Fruit fly (Drosophila melanogaster) whole organism, embryonic: Measurements from ENCODE around the gene CG34303.

Experiments
- ATbp ChIP-seq: fragments of 200-800 bp; sonication (Bioruptor generic); optimal IDR thresholded peaks from 2 replicates; lab custom pipeline; 2017; ENCODE audit warnings: missing biosample characterization, mild to moderate bottlenecking, missing genetic modification characterization, missing genetic modification reagents
- Asciz ChIP-seq: fragments of 200-800 bp; sonication (Bioruptor generic); optimal IDR thresholded peaks from 2 replicates; lab custom pipeline; 2017; ENCODE audit warnings: missing biosample characterization, mild to moderate bottlenecking, missing genetic modification characterization, missing genetic modification reagents
- Atf-2 ChIP-seq: fragments of 200-800 bp; sonication (Bioruptor generic); optimal IDR thresholded peaks from 2 replicates; lab custom pipeline; 2016; ENCODE audit warnings: missing biosample characterization, missing genetic modification characterization
- CG10979 ChIP-seq: fragments of 200-800 bp; sonication (Bioruptor generic); optimal IDR thresholded peaks from 2 replicates; lab custom pipeline; 2018; ENCODE audit warnings: missing biosample characterization, mild to moderate bottlenecking, missing genetic modification characterization, moderate library complexity
- CG11398 ChIP-seq: fragments of 200-800 bp; sonication (Bioruptor generic); optimal IDR thresholded peaks from 2 replicates; lab custom pipeline; 2016; ENCODE audit warnings: missing biosample characterization, missing genetic modification characterization
- CG12942 ChIP-seq: fragments of 200-800 bp; sonication (Bioruptor generic); optimal IDR thresholded peaks from 3 replicates; lab custom pipeline; 2016; ENCODE audit warnings: missing biosample characterization, missing genetic modification characterization
- CG15269 ChIP-seq: fragments of 200-800 bp; sonication (Bioruptor generic); optimal IDR thresholded peaks from 2 replicates; lab custom pipeline; 2018; ENCODE audit warnings: missing biosample characterization, mild to moderate bottlenecking, missing genetic modification characterization, moderate library complexity
- CG17829 ChIP-seq: fragments of 200-800 bp; optimal IDR thresholded peaks from 2 replicates; lab custom pipeline; 2019; ENCODE audit warnings: missing biosample characterization, mild to moderate bottlenecking, missing genetic modification characterization, moderate library complexity
- CG1792 ChIP-seq: fragments of 200-800 bp; sonication (Bioruptor generic); optimal IDR thresholded peaks from 2 replicates; lab custom pipeline; 2016; ENCODE audit warnings: missing biosample characterization, missing genetic modification characterization
- CG2199 ChIP-seq: fragments of 200-800 bp; sonication (Bioruptor generic); IDR thresholded peaks from 3 replicates; pipeline ENCODE4 v1.3.6; 2022; ENCODE audit warnings: missing biosample characterization, missing genetic modification characterization
- CG3726 ChIP-seq: fragments of 200-800 bp; sonication (Bioruptor generic); IDR thresholded peaks from 3 replicates; pipeline ENCODE4, ENCODE4 v1.3.6; 2022; ENCODE audit warnings: missing biosample characterization, missing genetic modification characterization
- CG4360 ChIP-seq: fragments of 200-800 bp; sonication (Bioruptor generic); IDR thresholded peaks from 2 replicates; pipeline ENCODE4 v1.3.6; 2022; ENCODE audit warnings: missing biosample characterization, missing genetic modification characterization
- CG43689 ChIP-seq: fragments of 200-800 bp; sonication (Bioruptor generic); IDR thresholded peaks from 2 replicates; pipeline ENCODE4 v1.3.6; 2022; ENCODE audit warnings: missing biosample characterization, missing genetic modification characterization
- CG7928 ChIP-seq: fragments of 200-800 bp; sonication (Bioruptor generic); optimal IDR thresholded peaks from 2 replicates; lab custom pipeline; 2017; ENCODE audit warnings: missing biosample characterization, mild to moderate bottlenecking, missing genetic modification characterization
- CG8089 ChIP-seq: fragments of 200-800 bp; sonication (Bioruptor generic); optimal IDR thresholded peaks from 3 replicates; lab custom pipeline; 2016; ENCODE audit warnings: missing biosample characterization, missing genetic modification characterization
- CG8944 ChIP-seq: fragments of 200-800 bp; sonication (Bioruptor generic); optimal IDR thresholded peaks from 3 replicates; lab custom pipeline; 2016; ENCODE audit warnings: missing biosample characterization, missing genetic modification characterization
- CG9817 ChIP-seq: fragments of 200-800 bp; sonication (Bioruptor generic); optimal IDR thresholded peaks from 2 replicates; lab custom pipeline; 2018; ENCODE audit warnings: missing biosample characterization, mild to moderate bottlenecking, missing genetic modification characterization, moderate library complexity
- D ChIP-seq, 2 experiments: fragments of 200-800 bp in 1 of 2; fragments of >200 bp in 1 of 2; sonication (Bioruptor generic) in 1 of 2; optimal IDR thresholded peaks; 2 replicates in 1 of 2; 3 replicates in 1 of 2; lab custom pipeline; 2017; ENCODE audit warnings: mild to moderate bottlenecking in 1 of 2, missing biosample characterization in 1 of 2, missing genetic modification characterization in 1 of 2, missing genetic modification reagents in 1 of 2
- D19B ChIP-seq: fragments of 200-800 bp; sonication (Bioruptor generic); optimal IDR thresholded peaks from 2 replicates; lab custom pipeline; 2017; ENCODE audit warnings: missing biosample characterization, mild to moderate bottlenecking, missing genetic modification characterization
- Dek ChIP-seq: fragments of 200-800 bp; sonication (Bioruptor generic); optimal IDR thresholded peaks from 3 replicates; lab custom pipeline; 2019; ENCODE audit warnings: missing biosample characterization, mild to moderate bottlenecking, missing genetic modification characterization, moderate library complexity
- Hsf ChIP-seq: fragments of 200-800 bp; sonication (Bioruptor generic); optimal IDR thresholded peaks from 3 replicates; lab custom pipeline; 2016; ENCODE audit warnings: missing biosample characterization, missing genetic modification characterization
- Nf-YB ChIP-seq: fragments of 200-800 bp; sonication (Bioruptor generic); optimal IDR thresholded peaks from 3 replicates; lab custom pipeline; 2019; ENCODE audit warnings: missing biosample characterization, mild to moderate bottlenecking, missing genetic modification characterization, moderate library complexity
- Poxn ChIP-seq: fragments of 200-800 bp; sonication (Bioruptor generic); IDR thresholded peaks from 2 replicates; pipeline ENCODE4 v1.3.6; 2022; ENCODE audit warnings: missing biosample characterization, missing genetic modification characterization
- Spps ChIP-seq: fragments of 200-800 bp; sonication (Bioruptor generic); optimal IDR thresholded peaks from 2 replicates; lab custom pipeline; 2018; ENCODE audit warnings: missing biosample characterization, mild to moderate bottlenecking, missing genetic modification characterization
- Ssrp ChIP-seq: fragments of 200-800 bp; sonication (Bioruptor generic); optimal IDR thresholded peaks from 2 replicates; lab custom pipeline; 2018; ENCODE audit warnings: missing biosample characterization, mild to moderate bottlenecking, missing genetic modification characterization, moderate library complexity
- Tbp ChIP-seq: fragments of >200 bp; optimal IDR thresholded peaks from 2 replicates; lab custom pipeline; 2018; ENCODE audit warnings: missing biosample characterization, missing genetic modification characterization
- ato ChIP-seq: fragments of 200-800 bp; sonication (Bioruptor generic); IDR thresholded peaks from 2 replicates; pipeline ENCODE4 v1.3.6; 2022; ENCODE audit warnings: missing biosample characterization, missing genetic modification characterization; ENCODE audit not compliant: partially characterized antibody
- cad ChIP-seq: fragments of >200 bp; optimal IDR thresholded peaks from 2 replicates; lab custom pipeline; 2017; ENCODE audit warnings: missing biosample characterization, missing genetic modification characterization
- chinmo ChIP-seq: fragments of 200-800 bp; sonication (Bioruptor generic); IDR thresholded peaks from 4 replicates; pipeline ENCODE4 v1.3.6; 2022; ENCODE audit warnings: missing biosample characterization, missing genetic modification characterization; ENCODE audit not compliant: partially characterized antibody
- chm ChIP-seq: fragments of 200-800 bp; sonication (Bioruptor generic); IDR thresholded peaks from 2 replicates; pipeline ENCODE4 v1.3.6; 2022; ENCODE audit warnings: missing biosample characterization, missing genetic modification characterization
- da ChIP-seq: fragments of 200-800 bp; sonication (Bioruptor generic); optimal IDR thresholded peaks from 2 replicates; lab custom pipeline; 2016; ENCODE audit warnings: missing biosample characterization, missing genetic modification characterization
- dati ChIP-seq: fragments of 200-800 bp; sonication (Bioruptor generic); IDR thresholded peaks from 2 replicates; pipeline ENCODE4 v1.3.6; 2022; ENCODE audit warnings: missing biosample characterization, missing genetic modification characterization
- exex ChIP-seq: fragments of 200-800 bp; sonication (Bioruptor generic); optimal IDR thresholded peaks from 4 replicates; lab custom pipeline; 2018; ENCODE audit warnings: missing biosample characterization, mild to moderate bottlenecking, missing genetic modification characterization, moderate library complexity
- fru ChIP-seq: fragments of >200 bp; optimal IDR thresholded peaks from 2 replicates; lab custom pipeline; 2017
- ftz-f1 ChIP-seq: fragments of 200-800 bp; sonication (Bioruptor generic); optimal IDR thresholded peaks from 2 replicates; lab custom pipeline; 2016; ENCODE audit warnings: missing biosample characterization, missing genetic modification characterization
- kah ChIP-seq: fragments of 200-800 bp; sonication (Bioruptor generic); optimal IDR thresholded peaks from 2 replicates; lab custom pipeline; 2018; ENCODE audit warnings: missing biosample characterization, mild to moderate bottlenecking, missing genetic modification characterization
- lbe ChIP-seq: fragments of 200-800 bp; sonication (Bioruptor generic); optimal IDR thresholded peaks from 2 replicates; lab custom pipeline; 2016; ENCODE audit warnings: missing biosample characterization, mild to moderate bottlenecking, missing genetic modification characterization
- ranshi ChIP-seq: fragments of 200-800 bp; sonication (Bioruptor generic); IDR thresholded peaks from 2 replicates; pipeline ENCODE4 v1.3.6; 2022; ENCODE audit warnings: missing biosample characterization, missing genetic modification characterization
- sc ChIP-seq, 3 experiments: fragments of >200 bp in 2 of 3; fragments of 200-800 bp in 1 of 3; sonication (Bioruptor generic) in 1 of 3; optimal IDR thresholded peaks; 2 replicates in 2 of 3; 3 replicates in 1 of 3; lab custom pipeline; 2017; ENCODE audit warnings: mild to moderate bottlenecking in 1 of 3, missing biosample characterization in 1 of 3, missing genetic modification characterization in 1 of 3, missing genetic modification reagents in 1 of 3
- scrt ChIP-seq: fragments of 200-800 bp; sonication (Bioruptor generic); optimal IDR thresholded peaks from 2 replicates; lab custom pipeline; 2018; ENCODE audit warnings: missing biosample characterization, mild to moderate bottlenecking, missing genetic modification characterization, moderate library complexity
- sens ChIP-seq: fragments of 200-800 bp; sonication (Bioruptor generic); peaks from one replicate; lab custom pipeline; 2016; ENCODE audit warnings: missing biosample characterization, missing genetic modification characterization
- sens-2 ChIP-seq: fragments of 200-800 bp; sonication (Bioruptor generic); IDR thresholded peaks from 2 replicates; pipeline ENCODE4 v1.3.6; 2022; ENCODE audit warnings: missing biosample characterization, missing genetic modification characterization
- shn ChIP-seq: fragments of 200-800 bp; sonication (Bioruptor generic); optimal IDR thresholded peaks from 3 replicates; lab custom pipeline; 2016; ENCODE audit warnings: missing biosample characterization, missing genetic modification characterization
- sna ChIP-seq: fragments of 200-800 bp; sonication (Bioruptor generic); IDR thresholded peaks from 2 replicates; pipeline ENCODE4 v1.3.6; 2022; ENCODE audit warnings: missing biosample characterization, missing genetic modification characterization; ENCODE audit not compliant: partially characterized antibody
- sqz ChIP-seq: fragments of 200-800 bp; sonication (Bioruptor generic); optimal IDR thresholded peaks from 3 replicates; lab custom pipeline; 2018; ENCODE audit warnings: missing biosample characterization, mild to moderate bottlenecking, missing genetic modification characterization
- tap ChIP-seq: fragments of 200-800 bp; optimal IDR thresholded peaks from 3 replicates; lab custom pipeline; 2019; ENCODE audit warnings: missing biosample characterization, mild to moderate bottlenecking, missing genetic modification characterization, moderate library complexity
- tin ChIP-seq: fragments of 200-800 bp; sonication (Bioruptor generic); optimal IDR thresholded peaks from 3 replicates; lab custom pipeline; 2016; ENCODE audit warnings: missing biosample characterization, missing genetic modification characterization
- trem ChIP-seq: fragments of 200-800 bp; optimal IDR thresholded peaks from 3 replicates; lab custom pipeline; 2019; ENCODE audit warnings: missing biosample characterization, mild to moderate bottlenecking, missing genetic modification characterization, moderate library complexity
- ttk ChIP-seq: fragments of 200-800 bp; sonication (Bioruptor generic); IDR thresholded peaks from 2 replicates; pipeline ENCODE4 v2.1.2; 2022; ENCODE audit warnings: missing biosample characterization, missing genetic modification characterization
- twi ChIP-seq: fragments of 200-800 bp; optimal IDR thresholded peaks from 2 replicates; lab custom pipeline; 2019; ENCODE audit warnings: missing biosample characterization, mild to moderate bottlenecking, missing genetic modification characterization, moderate library complexity
- wek ChIP-seq: fragments of 200-800 bp; sonication (Bioruptor generic); optimal IDR thresholded peaks from 3 replicates; lab custom pipeline; 2018; ENCODE audit warnings: missing biosample characterization, mild to moderate bottlenecking, missing genetic modification characterization, moderate library complexity

CG34303 gene

dm6 chr3R:10168483-10169064, 16.9 kb upstream of the CG34303 start (continued):
- TF ChIP-seq CG4360 (GFP tag; lab: Robert Waterston, UW) (no peak), CG9817 (tag; lab: Kevin White, UChicago) (peak; percentile 41), sc (optimal IDR thresholded peaks at IDR 0.05; lab: Kevin White, UChicago) (no peak), sc (GFP tag; optimal IDR thresholded peaks at IDR 0.05; lab: Kevin White, UChicago) (peak; percentile 4), CG2199 (no peak), Nf-YB (GFP tag; lab: Kevin White, UChicago) (no peak), twi (no peak), scrt (GFP tag; lab: Kevin White, UChicago) (no peak), Dek (tag; lab: Kevin White, UChicago) (peak; percentile 12), sens (GFP tag; lab: Kevin White, UChicago) (peak; percentile 87), chinmo (GFP tag; lab: Robert Waterston, UW) (no peak), CG11398 (GFP tag; lab: Kevin White, UChicago) (no peak), sens-2 (GFP tag; lab: Robert Waterston, UW) (no peak), ato (GFP tag; lab: Robert Waterston, UW) (no peak), CG7928 (no peak), Tbp (GFP tag; lab: Kevin White, UChicago) (no peak), da (no peak), CG10979 (tag; lab: Kevin White, UChicago) (no peak), Poxn (no peak), CG17829 (tag; lab: Kevin White, UChicago) (no peak), Asciz (no peak), CG43689 (no peak), dati (GFP tag; lab: Robert Waterston, UW) (no peak), lbe (peak; percentile 6), Hsf (GFP tag; lab: Kevin White, UChicago) (peak; percentile 19), cad (no peak), tap (tag; lab: Kevin White, UChicago) (peak; percentile 24), fru (lab: Kevin White, UChicago) (no peak), sqz (GFP tag; lab: Kevin White, UChicago) (no peak), D19B (GFP tag; lab: Kevin White, UChicago) (no peak), chm (GFP tag; lab: Robert Waterston, UW) (no peak), CG12942 (GFP tag; lab: Kevin White, UChicago) (no peak), Ssrp (tag; lab: Kevin White, UChicago) (peak; percentile 18), ftz-f1 (GFP tag; lab: Kevin White, UChicago) (no peak), tin (no peak), Atf-2 (GFP tag; lab: Kevin White, UChicago) (peak; percentile 15), CG1792 (GFP tag; lab: Kevin White, UChicago) (no peak), ttk (GFP tag; lab: Robert Waterston, UW) (no peak), sna (no peak), kah (GFP tag; lab: Kevin White, UChicago) (no peak), CG8089 (GFP tag; lab: Kevin White, UChicago) (no peak), ranshi (no peak), wek (GFP tag; lab: Kevin White, UChicago) (peak; percentile 46), ATbp (GFP tag; lab: Kevin White, UChicago) (peak; percentile 22), trem (tag; lab: Kevin White, UChicago) (no peak), shn (GFP tag; lab: Kevin White, UChicago) (no peak), Spps (tag; lab: Kevin White, UChicago) (no peak), CG8944 (GFP tag; lab: Kevin White, UChicago) (peak; percentile 29), D (optimal IDR thresholded peaks at IDR 0.05; lab: Kevin White, UChicago) (no peak), D (GFP tag; optimal IDR thresholded peaks at IDR 0.05; lab: Kevin White, UChicago) (peak; percentile 10), CG3726 (GFP tag; lab: Robert Waterston, UW) (no peak), exex (tag; lab: Kevin White, UChicago) (no peak), CG15269 (tag; lab: Kevin White, UChicago) (peak; percentile 27)
